Worm (Caenorhabditis elegans) whole organism, dauer: Measurements from ENCODE around the gene bcmo-2.

Source experiments
- unc-62 ChIP-seq: sonication (generic microtip); optimal IDR thresholded peaks from 2 replicates; lab custom pipeline; 2017; ENCODE audit warnings: missing biosample characterization, missing genetic modification reagents, missing genetic modification characterization

bcmo-2 gene

ce11 chrII:3910737-3911136, at the start of gene bcmo-2:
Gene bcmo-2, minus strand, starts transcription at chrII:3910837.
- no peak for TF ChIP-seq unc-62 (GFP tag; lab: Kevin White, UChicago)

- TF ChIP-seq unc-62 (GFP tag; lab: Kevin White, UChicago): no peak
Measured at ce11 chrII:3960276-3960675, 49.6 kb upstream of the bcmo-2 start.

ce11 chrII:3959432-3960102, 48.9 kb upstream of the bcmo-2 start:
- TF ChIP-seq unc-62 (GFP tag; lab: Kevin White, UChicago): no peak

ce11 chrII:3958673-3959299, 48.1 kb upstream of the bcmo-2 start:
- TF ChIP-seq unc-62 (GFP tag; lab: Kevin White, UChicago): no peak

ce11 chrII:3957455-3958212, 47.0 kb upstream of the bcmo-2 start:
- TF ChIP-seq unc-62 (GFP tag; lab: Kevin White, UChicago): no peak

ce11 chrII:3956744-3957143, 46.1 kb upstream of the bcmo-2 start:
- TF ChIP-seq unc-62 (GFP tag; lab: Kevin White, UChicago): no peak

ce11 chrII:3955938-3956337, 45.3 kb upstream of the bcmo-2 start:
- TF ChIP-seq unc-62 (GFP tag; lab: Kevin White, UChicago): no peak

- no peak for TF ChIP-seq unc-62 (GFP tag; lab: Kevin White, UChicago)
Measured at ce11 chrII:3954838-3955237, 44.2 kb upstream of the bcmo-2 start.

ce11 chrII:3954018-3954417, 43.4 kb upstream of the bcmo-2 start:
- no peak for TF ChIP-seq unc-62 (GFP tag; lab: Kevin White, UChicago)

- no peak for TF ChIP-seq unc-62 (GFP tag; lab: Kevin White, UChicago)
Measured at ce11 chrII:3952967-3953366, 42.3 kb upstream of the bcmo-2 start.

ce11 chrII:3952368-3952767, 41.7 kb upstream of the bcmo-2 start:
- no peak for TF ChIP-seq unc-62 (GFP tag; lab: Kevin White, UChicago)

ce11 chrII:3951354-3951753, 40.7 kb upstream of the bcmo-2 start:
- no peak for TF ChIP-seq unc-62 (GFP tag; lab: Kevin White, UChicago)

ce11 chrII:3950077-3950476, 39.4 kb upstream of the bcmo-2 start, which contains the start of gene sea-2:
Gene sea-2, plus strand, starts transcription at chrII:3950377.
- no peak for TF ChIP-seq unc-62 (GFP tag; lab: Kevin White, UChicago)

ce11 chrII:3948507-3948906, 37.9 kb upstream of the bcmo-2 start:
- TF ChIP-seq unc-62 (GFP tag; lab: Kevin White, UChicago): no peak

- TF ChIP-seq unc-62 (GFP tag; lab: Kevin White, UChicago): no peak
Measured at ce11 chrII:3947404-3947803, 36.8 kb upstream of the bcmo-2 start.

- TF ChIP-seq unc-62 (GFP tag; lab: Kevin White, UChicago): no peak
Measured at ce11 chrII:3935990-3936389, 25.4 kb upstream of the bcmo-2 start.
